Comparison of ENCODE assay signal across 2 fruit fly cellular contexts in the genomic region with DNA sequence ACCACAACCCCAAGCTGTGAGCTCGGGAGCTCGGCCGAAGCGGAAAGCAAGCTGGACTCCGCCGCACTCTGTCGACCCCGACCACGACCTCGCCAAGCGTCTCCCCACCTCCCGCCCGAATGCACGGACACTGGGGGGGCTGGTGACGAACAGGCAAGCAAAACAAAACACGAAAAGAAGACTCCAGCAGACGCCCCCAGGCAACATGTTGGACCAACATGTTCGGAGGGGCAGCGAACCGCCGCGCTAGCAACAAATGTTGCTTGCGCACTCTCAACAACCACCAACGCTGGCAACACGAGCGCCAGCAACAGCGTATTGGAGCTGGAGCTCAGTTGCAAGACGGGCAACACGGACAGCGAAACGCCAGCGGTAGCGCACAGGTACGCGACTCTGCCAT.
TF ChIP-seq lines count a peak whose summit lies in the region.

No protein-coding gene starts in this region.

TF ChIP-seq in whole organism, embryonic, 481 proteins besides CTCF, POLR2A, EP300 and RAD21 (continued from another document):
- TF ChIP-seq Ravus (GFP tag; IDR thresholded peaks at IDR 0.05; lab: Robert Waterston, UW) (no peak), Sox102F (GFP tag; optimal IDR thresholded peaks at IDR 0.05; lab: Kevin White, UChicago) (no peak), CG16779 (GFP tag; IDR thresholded peaks at IDR 0.05; lab: Robert Waterston, UW) (no peak), abd-A (tag; optimal IDR thresholded peaks at IDR 0.05; lab: Kevin White, UChicago) (peak; percentile 61), psq (GFP tag; optimal IDR thresholded peaks at IDR 0.05; lab: Kevin White, UChicago) (peak; percentile 79), CG4424 (GFP tag; optimal IDR thresholded peaks at IDR 0.05; lab: Kevin White, UChicago) (no peak), CkIIα-i1 (GFP tag; IDR thresholded peaks at IDR 0.05; lab: Robert Waterston, UW) (no peak), CG12659 (GFP tag; optimal IDR thresholded peaks at IDR 0.05; lab: Kevin White, UChicago) (no peak), Deaf1 (tag; optimal IDR thresholded peaks at IDR 0.05; lab: Kevin White, UChicago) (peak; percentile 88), Bdp1 (GFP tag; optimal IDR thresholded peaks at IDR 0.05; lab: Kevin White, UChicago) (no peak), Gug (GFP tag; IDR thresholded peaks at IDR 0.05; lab: Robert Waterston, UW) (no peak), cwo (GFP tag; optimal IDR thresholded peaks at IDR 0.05; lab: Kevin White, UChicago) (peak; percentile 15), z (GFP tag; IDR thresholded peaks at IDR 0.05; lab: Robert Waterston, UW) (peak; percentile 44; the same call in 1 of the 3 replicates), lmd (GFP tag; IDR thresholded peaks at IDR 0.05; lab: Robert Waterston, UW) (no peak), CG18619 (GFP tag; optimal IDR thresholded peaks at IDR 0.05; lab: Kevin White, UChicago) (no peak), CG2202 (tag; optimal IDR thresholded peaks at IDR 0.05; lab: Kevin White, UChicago) (no peak), Bgb (GFP tag; IDR thresholded peaks at IDR 0.05; lab: Robert Waterston, UW; ENCODE audit: partially characterized antibody) (peak; percentile 42; the same call in 1 of the 2 replicates), CG17829 (tag; optimal IDR thresholded peaks at IDR 0.05; lab: Kevin White, UChicago) (no peak), pb (GFP tag; optimal IDR thresholded peaks at IDR 0.05; lab: Kevin White, UChicago) (no peak), phol (tag; optimal IDR thresholded peaks at IDR 0.05; lab: Kevin White, UChicago) (no peak), CG8478 (optimal IDR thresholded peaks at IDR 0.05; lab: Kevin White, UChicago) (no peak), CG12942 (GFP tag; optimal IDR thresholded peaks at IDR 0.05; lab: Kevin White, UChicago) (no peak), CG11504 (tag; optimal IDR thresholded peaks at IDR 0.05; lab: Kevin White, UChicago) (peak; percentile 99), CG5180 (GFP tag; optimal IDR thresholded peaks at IDR 0.05; lab: Kevin White, UChicago) (peak; percentile 99), stwl (tag; optimal IDR thresholded peaks at IDR 0.05; lab: Kevin White, UChicago) (no peak), sna (GFP tag; IDR thresholded peaks at IDR 0.05; lab: Robert Waterston, UW; ENCODE audit: partially characterized antibody) (peak; percentile 40), lbe (GFP tag; optimal IDR thresholded peaks at IDR 0.05; lab: Kevin White, UChicago) (no peak), CG34224 (GFP tag; IDR thresholded peaks at IDR 0.05; lab: Robert Waterston, UW; ENCODE audit: partially characterized antibody) (peak; percentile 54; the same call in 1 of the 3 replicates), Rfx (GFP tag; IDR thresholded peaks at IDR 0.05; lab: Robert Waterston, UW) (0 out of 2 replicates have a peak, but pooled peaks have one; percentile 24), ftz-f1 (GFP tag; optimal IDR thresholded peaks at IDR 0.05; lab: Kevin White, UChicago) (peak; percentile 56), Drgx (GFP tag; IDR thresholded peaks at IDR 0.05; lab: Robert Waterston, UW) (peak; percentile 19; the same call in 1 of the 2 replicates), Hr51 (GFP tag; optimal IDR thresholded peaks at IDR 0.05; lab: Kevin White, UChicago) (no peak), CG31224 (GFP tag; IDR thresholded peaks at IDR 0.05; lab: Robert Waterston, UW) (no peak), CG12236 (GFP tag; optimal IDR thresholded peaks at IDR 0.05; lab: Kevin White, UChicago) (no peak), CG31441 (GFP tag; IDR thresholded peaks at IDR 0.05; lab: Robert Waterston, UW) (no peak), CG11247 (GFP tag; IDR thresholded peaks at IDR 0.05; lab: Robert Waterston, UW) (no peak), pho (GFP tag; optimal IDR thresholded peaks at IDR 0.05; lab: Kevin White, UChicago) (no peak), Bteb2 (GFP tag; optimal IDR thresholded peaks at IDR 0.05; lab: Kevin White, UChicago) (no peak), pum (GFP tag; optimal IDR thresholded peaks at IDR 0.05; lab: Kevin White, UChicago) (no peak), Med (GFP tag; lab: Kevin White, UChicago) (peak; percentile 72), CG10654 (GFP tag; optimal IDR thresholded peaks at IDR 0.05; lab: Kevin White, UChicago) (no peak), kah (GFP tag; optimal IDR thresholded peaks at IDR 0.05; lab: Kevin White, UChicago) (peak; percentile 58), CG8290 (GFP tag; optimal IDR thresholded peaks at IDR 0.05; lab: Kevin White, UChicago) (no peak), CG8290 (tag; optimal IDR thresholded peaks at IDR 0.05; lab: Kevin White, UChicago) (no peak), vvl (GFP tag; IDR thresholded peaks at IDR 0.05; lab: Robert Waterston, UW) (peak; percentile 28; the same call in 1 of the 2 replicates), CG4820 (GFP tag; optimal IDR thresholded peaks at IDR 0.05; lab: Kevin White, UChicago) (no peak), CG42726 (GFP tag; IDR thresholded peaks at IDR 0.05; lab: Robert Waterston, UW; ENCODE audit: partially characterized antibody) (no peak), CG12744 (GFP tag; optimal IDR thresholded peaks at IDR 0.05; lab: Kevin White, UChicago) (no peak), CG3281 (GFP tag; optimal IDR thresholded peaks at IDR 0.05; lab: Kevin White, UChicago) (no peak), sr (GFP tag; IDR thresholded peaks at IDR 0.05; lab: Robert Waterston, UW) (no peak), CG17612 (GFP tag; IDR thresholded peaks at IDR 0.05; lab: Robert Waterston, UW) (no peak), crol (GFP tag; IDR thresholded peaks at IDR 0.05; lab: Robert Waterston, UW) (peak; percentile 94), CG6765 (GFP tag; optimal IDR thresholded peaks at IDR 0.05; lab: Kevin White, UChicago) (no peak), Tbp (GFP tag; optimal IDR thresholded peaks at IDR 0.05; lab: Kevin White, UChicago) (no peak), mirr (GFP tag; optimal IDR thresholded peaks at IDR 0.05; lab: Kevin White, UChicago) (no peak), cad (GFP tag; optimal IDR thresholded peaks at IDR 0.05; lab: Kevin White, UChicago) (no peak), nom (GFP tag; optimal IDR thresholded peaks at IDR 0.05; lab: Kevin White, UChicago) (peak; percentile 20)

TF ChIP-seq in whole organism, prepupa, 60 proteins besides CTCF, POLR2A, EP300 and RAD21 (continued from another document):
- TF ChIP-seq dsx (GFP tag; optimal IDR thresholded peaks at IDR 0.05; lab: Kevin White, UChicago; ENCODE audit: poor library complexity, severe bottlenecking), result no peak
